Fruit fly (Drosophila melanogaster) Kc167 (cell line): ENCODE data around the gene CG14200.

Experiments
- Myc ChIP-seq: fragments of >200 bp; optimal IDR thresholded peaks from 2 replicates; lab custom pipeline; 2017; ENCODE audit warnings: missing external identifiers
- Sin3A ChIP-seq: fragments of >200 bp; optimal IDR thresholded peaks from 2 replicates; lab custom pipeline; 2018; ENCODE audit warnings: missing external identifiers
- h ChIP-seq: fragments of >200 bp; optimal IDR thresholded peaks from 3 replicates; lab custom pipeline; 2018; ENCODE audit warnings: missing external identifiers
- insv ChIP-seq: fragments of >200 bp; optimal IDR thresholded peaks from 3 replicates; lab custom pipeline; 2018; ENCODE audit warnings: missing external identifiers
- psq ChIP-seq: fragments of >200 bp; optimal IDR thresholded peaks from 2 replicates; lab custom pipeline; 2017; ENCODE audit warnings: missing external identifiers
- ttk ChIP-seq: sonication (Bioruptor generic); optimal IDR thresholded peaks from 2 replicates; lab custom pipeline; 2017; ENCODE audit warnings: missing external identifiers

DNA sequence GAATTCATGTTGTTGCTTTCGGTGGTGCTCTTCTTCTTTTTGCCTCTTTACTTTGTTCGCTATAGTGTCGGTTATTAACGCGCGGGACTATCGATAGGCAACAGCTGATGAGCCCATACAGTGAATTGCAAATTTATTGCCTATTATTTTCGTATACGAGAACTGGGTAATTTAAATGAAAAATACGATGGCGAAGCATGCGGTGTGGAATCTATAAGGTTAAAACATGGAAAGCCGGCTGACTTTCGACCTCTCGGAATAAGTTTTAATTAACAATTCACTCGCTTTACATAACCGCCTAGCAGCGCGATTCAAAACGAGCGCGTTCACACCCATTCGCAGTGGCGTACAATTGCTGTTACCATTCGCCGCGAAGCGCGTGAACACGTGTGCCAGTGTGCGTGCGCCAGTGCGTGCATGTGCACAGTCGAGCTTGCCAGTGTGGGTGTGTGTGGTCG, 15.4 kb upstream of the CG14200 start, which contains the start of the genes Naa15-16 and mRpS14:
- TF ChIP-seq psq: no peak
- TF ChIP-seq ttk: no peak
- TF ChIP-seq h (lab: Kevin White, UChicago): no peak
- no peak for TF ChIP-seq insv (lab: Kevin White, UChicago)
- no peak for TF ChIP-seq Myc (lab: Kevin White, UChicago)
- TF ChIP-seq Sin3A: no peak
